Worm (Caenorhabditis elegans) whole organism, young adult: Measurements from ENCODE around the gene E02H9.6.
"Not testable (repeated sequence)": the region's sequence is repeated elsewhere in the genome, so short reads cannot be mapped to it uniquely, and the experiment has no call there.

ENCODE experiments used
- B0035.1 ChIP-seq: sonication (generic microtip); optimal IDR thresholded peaks from 2 replicates; lab custom pipeline; 2016; ENCODE audit warnings: missing genetic modification characterization, mild to moderate bottlenecking, missing compliant biosample characterization, missing genotype, missing genetic modification reagents
- C17E4.6 ChIP-seq: fragments of 200-800 bp; sonication (Bioruptor generic); IDR thresholded peaks from 2 replicates; pipeline ENCODE4 v1.3.6; 2022; ENCODE audit warnings: missing genetic modification reagents, missing genetic modification characterization, missing compliant biosample characterization
- F22D6.2 ChIP-seq: sonication (generic microtip); optimal IDR thresholded peaks from 2 replicates; lab custom pipeline; 2016; ENCODE audit warnings: mild to moderate bottlenecking, missing genetic modification characterization, missing compliant biosample characterization
- K12H6.12 ChIP-seq: fragments of 200-800 bp; sonication (Bioruptor generic); optimal IDR thresholded peaks from 2 replicates; lab custom pipeline; 2018; ENCODE audit warnings: mild to moderate bottlenecking, missing genetic modification characterization, missing compliant biosample characterization
- Y53G8AR.9 ChIP-seq: fragments of 200-800 bp; sonication (Bioruptor generic); conservative IDR thresholded peaks from 2 replicates; pipeline ENCODE4 v1.3.6; 2022; ENCODE audit warnings: missing genetic modification reagents, missing genetic modification characterization, missing compliant biosample characterization
- Y67H2A.10 ChIP-seq: fragments of 200-800 bp; sonication (Bioruptor generic); conservative IDR thresholded peaks from 2 replicates; pipeline ENCODE4 v1.3.6; 2022; ENCODE audit warnings: missing genetic modification reagents, missing genetic modification characterization, missing compliant biosample characterization
- Y79H2A.3 ChIP-seq: fragments of 200-800 bp; sonication (Bioruptor generic); conservative IDR thresholded peaks from 2 replicates; pipeline ENCODE4 v1.3.6; 2022; ENCODE audit warnings: missing genetic modification reagents, missing genetic modification characterization, missing compliant biosample characterization
- ama-1 ChIP-seq, 3 experiments: fragments of 150-350 bp in 1 of 3; sonication (generic microtip) in 2 of 3; optimal IDR thresholded peaks; 2 replicates each; lab custom pipeline; 2014 to 2018; ENCODE audit warnings: missing biosample characterization in 2 of 3, missing genetic modification characterization in 2 of 3, missing genetic modification reagents in 2 of 3
- ccch-3 ChIP-seq: fragments of 200-800 bp; sonication (Bioruptor generic); optimal IDR thresholded peaks from 2 replicates; lab custom pipeline; 2018; ENCODE audit warnings: mild to moderate bottlenecking, missing genetic modification characterization, missing compliant biosample characterization
- ceh-100 ChIP-seq: fragments of 200-800 bp; sonication (Bioruptor generic); IDR thresholded peaks from 2 replicates; pipeline ENCODE4 v1.3.6; 2022; ENCODE audit warnings: missing genetic modification reagents, missing genetic modification characterization, missing compliant biosample characterization
- dpl-1 ChIP-seq: fragments of 150-350 bp; optimal IDR thresholded peaks from 2 replicates; lab custom pipeline; 2014; ENCODE audit warnings: missing biosample characterization, missing genetic modification reagents, missing genetic modification characterization
- efl-1 ChIP-seq: fragments of 150-350 bp; optimal IDR thresholded peaks from 2 replicates; lab custom pipeline; 2014; ENCODE audit warnings: missing biosample characterization, missing genetic modification reagents, missing genetic modification characterization
- ekl-4 ChIP-seq: fragments of 200-800 bp; sonication (Bioruptor generic); IDR thresholded peaks from 2 replicates; pipeline ENCODE4 v1.3.6; 2022; ENCODE audit warnings: missing genetic modification reagents, missing genetic modification characterization, missing compliant biosample characterization
- him-1 ChIP-seq: sonication (generic microtip); optimal IDR thresholded peaks from 2 replicates; lab custom pipeline; 2016; ENCODE audit warnings: missing genotype, missing genetic modification reagents, missing genetic modification characterization, missing compliant biosample characterization
- hlh-12 ChIP-seq: sonication (generic microtip); optimal IDR thresholded peaks from 2 replicates; lab custom pipeline; 2016; ENCODE audit warnings: missing genetic modification characterization, missing compliant biosample characterization
- hmg-1.2 ChIP-seq: fragments of 200-800 bp; sonication (Bioruptor generic); IDR thresholded peaks from 2 replicates; pipeline ENCODE4 v1.3.6; 2022; ENCODE audit warnings: missing genetic modification reagents, missing genetic modification characterization, missing compliant biosample characterization
- hmg-20 ChIP-seq: fragments of 200-800 bp; sonication (Bioruptor generic); IDR thresholded peaks from 2 replicates; pipeline ENCODE4 v1.3.6; 2022; ENCODE audit warnings: missing genetic modification reagents, missing genetic modification characterization, missing compliant biosample characterization
- lin-54 ChIP-seq: fragments of 200-800 bp; sonication (Bioruptor generic); optimal IDR thresholded peaks from 2 replicates; lab custom pipeline; 2018; ENCODE audit warnings: mild to moderate bottlenecking, missing genetic modification characterization, missing compliant biosample characterization
- lir-1 ChIP-seq: fragments of 200-800 bp; sonication (Bioruptor generic); conservative IDR thresholded peaks from 2 replicates; pipeline ENCODE4 v1.3.6; 2022; ENCODE audit warnings: missing genetic modification reagents, missing genetic modification characterization, missing compliant biosample characterization
- lsl-1 ChIP-seq: fragments of 200-800 bp; sonication (Bioruptor generic); optimal IDR thresholded peaks from 2 replicates; lab custom pipeline; 2018; ENCODE audit warnings: mild to moderate bottlenecking, missing genetic modification characterization, moderate library complexity, missing compliant biosample characterization
- nhr-80 ChIP-seq: sonication (generic microtip); optimal IDR thresholded peaks from 2 replicates; lab custom pipeline; 2016; ENCODE audit warnings: missing genetic modification characterization, missing compliant biosample characterization
- nhr-90 ChIP-seq: sonication (generic microtip); optimal IDR thresholded peaks from 2 replicates; lab custom pipeline; 2016; ENCODE audit warnings: missing genotype, mild to moderate bottlenecking, missing genetic modification characterization, missing compliant biosample characterization
- tbx-9 ChIP-seq: sonication (generic microtip); optimal IDR thresholded peaks from 2 replicates; lab custom pipeline; 2016; ENCODE audit warnings: borderline replicate concordance, missing genetic modification characterization, inconsistent platforms, missing compliant biosample characterization
- tlf-1 ChIP-seq: fragments of 200-800 bp; sonication (Bioruptor generic); optimal IDR thresholded peaks from 2 replicates; lab custom pipeline; 2018; ENCODE audit warnings: mild to moderate bottlenecking, missing genetic modification characterization, missing compliant biosample characterization
- zfh-2 ChIP-seq: fragments of 200-800 bp; sonication (Bioruptor generic); conservative IDR thresholded peaks from 2 replicates; pipeline ENCODE4 v1.3.6; 2022; ENCODE audit warnings: missing genetic modification reagents, missing genetic modification characterization, missing compliant biosample characterization
- ztf-18 ChIP-seq: sonication (generic microtip); optimal IDR thresholded peaks from 2 replicates; lab custom pipeline; 2016; ENCODE audit warnings: missing genotype, mild to moderate bottlenecking, missing genetic modification characterization, missing compliant biosample characterization
- ztf-22 ChIP-seq: fragments of 200-800 bp; sonication (Bioruptor generic); optimal IDR thresholded peaks from 2 replicates; lab custom pipeline; 2018; ENCODE audit warnings: mild to moderate bottlenecking, missing genetic modification characterization, moderate library complexity, missing compliant biosample characterization

E02H9.6 gene

ce11 chrIII:2432925-2433324 lies 3.0 kb upstream of the E02H9.6 start:
- peak; percentile 56 for TF ChIP-seq hmg-1.2
- TF ChIP-seq ceh-100 (GFP tag; lab: Robert Waterston, UW): no peak

DNA sequence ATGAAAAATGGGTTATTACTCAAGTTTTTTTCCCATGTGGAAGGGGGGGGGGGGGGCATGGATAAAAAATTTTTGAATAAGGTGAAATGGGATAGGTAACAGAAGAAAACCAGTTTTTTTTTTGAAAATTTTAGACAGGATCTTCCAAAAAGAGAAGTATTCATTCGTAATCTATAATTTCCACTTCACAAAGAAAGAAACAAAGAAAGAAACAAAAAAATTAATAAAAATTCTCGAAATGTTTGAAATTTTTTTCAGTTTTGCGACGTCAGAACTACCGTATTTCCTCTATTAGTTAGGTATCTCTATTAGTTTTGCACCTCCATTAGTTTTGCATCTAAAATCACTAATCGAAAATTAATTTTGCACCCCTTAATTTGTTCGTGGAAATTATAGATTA lies 532 bp upstream of the E02H9.6 start, which contains the start of gene W04B5.6:
Gene W04B5.6, minus strand, starts transcription at position 101 of the 400 bp plus-strand sequence.
- TF ChIP-seq K12H6.12 (tag; lab: Kevin White, UChicago); ama-1 (optimal IDR thresholded peaks at IDR 0.05; lab: Kevin White, UChicago); ama-1 (GFP tag; optimal IDR thresholded peaks at IDR 0.05; lab: Kevin White, UChicago); Y79H2A.3 (GFP tag; lab: Robert Waterston, UW): not testable (repeated sequence)

DNA sequence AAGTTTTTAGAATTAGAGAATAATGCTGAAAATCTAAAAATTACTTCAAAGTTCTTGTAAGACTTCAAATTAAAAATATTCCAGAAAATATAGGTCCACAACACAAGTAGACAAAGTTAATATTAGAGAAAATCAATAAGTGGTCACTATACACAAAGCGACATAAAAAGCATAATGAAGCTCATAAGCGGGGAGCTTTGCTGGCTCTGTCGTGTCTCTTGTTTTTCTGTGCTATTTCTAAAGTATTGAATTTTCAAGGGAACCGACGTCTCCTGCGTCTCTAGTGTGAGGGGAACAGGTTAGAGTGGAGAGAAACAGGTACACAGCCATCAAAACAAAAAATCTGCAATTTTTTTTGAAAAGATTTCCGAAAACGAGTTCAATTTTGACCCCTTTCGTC lies 2.6 kb downstream of the E02H9.6 start, which contains the start of gene E02H9.13:
Gene E02H9.13, minus strand, starts transcription at position 199 of the 400 bp plus-strand sequence.
- TF ChIP-seq ztf-18 (tag; lab: Kevin White, UChicago) (no peak), tbx-9 (tag; lab: Kevin White, UChicago) (no peak), efl-1 (GFP tag; lab: Kevin White, UChicago) (no peak), B0035.1 (tag; lab: Kevin White, UChicago) (no peak), F22D6.2 (tag; lab: Kevin White, UChicago) (no peak), lin-54 (GFP tag; lab: Kevin White, UChicago) (no peak), tlf-1 (GFP tag; lab: Kevin White, UChicago) (no peak), Y53G8AR.9 (GFP tag; lab: Robert Waterston, UW) (no peak), hlh-12 (tag; lab: Kevin White, UChicago) (no peak), ztf-22 (GFP tag; lab: Kevin White, UChicago) (no peak), lir-1 (GFP tag; lab: Robert Waterston, UW) (no peak), Y67H2A.10 (no peak), lsl-1 (GFP tag; lab: Kevin White, UChicago) (no peak), hmg-20 (GFP tag; lab: Robert Waterston, UW) (no peak)

- TF ChIP-seq nhr-80 (tag; lab: Kevin White, UChicago) (peak; percentile 28), C17E4.6 (GFP tag; lab: Robert Waterston, UW) (no peak)
Observed at ce11 chrIII:2445574-2446259, 9.8 kb downstream of the E02H9.6 start, which contains the start of the genes E02H9.7 and klo-2. Gene E02H9.7, minus strand, starts transcription at chrIII:2445674. Gene klo-2, plus strand, starts transcription at chrIII:2446209.

- TF ChIP-seq him-1 (tag; lab: Kevin White, UChicago) (no peak), ccch-3 (GFP tag; lab: Kevin White, UChicago) (no peak), nhr-90 (tag; lab: Kevin White, UChicago) (no peak), nhr-80 (tag; lab: Kevin White, UChicago) (peak; percentile 81), dpl-1 (GFP tag; lab: Kevin White, UChicago) (no peak), hmg-1.2 (peak; percentile 23; the same call in 1 of the 2 replicates), ekl-4 (GFP tag; lab: Robert Waterston, UW) (no peak)
Observed at ce11 chrIII:2454757-2455306, 18.9 kb downstream of the E02H9.6 start, which contains the start of gene nhr-121. Gene nhr-121, minus strand, starts transcription at chrIII:2454807.

ce11 chrIII:2455456-2455855 lies 19.6 kb downstream of the E02H9.6 start:
- peak; percentile 71 for TF ChIP-seq zfh-2 (GFP tag; lab: Robert Waterston, UW)
